Worm (Caenorhabditis elegans): ENCODE results near the gene F08D12.12.

F08D12.12 gene

ce11 chrII:2787031-2787512 lies at the start of gene F08D12.12, which contains the start of gene srpa-72:
Gene F08D12.12 (minus strand): TSS chrII:2787081.
Gene srpa-72 (plus strand): TSS chrII:2787481.
- no peak for TF ChIP-seq somi-1 (GFP tag; optimal IDR thresholded peaks at IDR 0.05)
- TF ChIP-seq cebp-1 (GFP tag; IDR thresholded peaks at IDR 0.05), result no peak
- TF ChIP-seq cebp-1 (tag; optimal IDR thresholded peaks at IDR 0.05), result peak; percentile 16
- no peak for TF ChIP-seq ets-4 (GFP tag; optimal IDR thresholded peaks at IDR 0.05)
- peak; percentile 36 for TF ChIP-seq lin-54 (GFP tag; optimal IDR thresholded peaks at IDR 0.05)
- peak; percentile 30 for TF ChIP-seq tbp1 (GFP tag; optimal IDR thresholded peaks at IDR 0.05)
- peak; percentile 54 for TF ChIP-seq mcd-1 (GFP tag; IDR thresholded peaks at IDR 0.05)
- TF ChIP-seq let-526 (GFP tag; IDR thresholded peaks at IDR 0.05), result no peak
- peak; percentile 34; the same call in 1 of the 2 replicates for TF ChIP-seq hmg-1.2 (GFP tag; IDR thresholded peaks at IDR 0.05)
- TF ChIP-seq let-607 (tag; optimal IDR thresholded peaks at IDR 0.05), result peak; percentile 5 to 53
- TF ChIP-seq lsl-1 (GFP tag; optimal IDR thresholded peaks at IDR 0.05), result peak; percentile 6

DNA sequence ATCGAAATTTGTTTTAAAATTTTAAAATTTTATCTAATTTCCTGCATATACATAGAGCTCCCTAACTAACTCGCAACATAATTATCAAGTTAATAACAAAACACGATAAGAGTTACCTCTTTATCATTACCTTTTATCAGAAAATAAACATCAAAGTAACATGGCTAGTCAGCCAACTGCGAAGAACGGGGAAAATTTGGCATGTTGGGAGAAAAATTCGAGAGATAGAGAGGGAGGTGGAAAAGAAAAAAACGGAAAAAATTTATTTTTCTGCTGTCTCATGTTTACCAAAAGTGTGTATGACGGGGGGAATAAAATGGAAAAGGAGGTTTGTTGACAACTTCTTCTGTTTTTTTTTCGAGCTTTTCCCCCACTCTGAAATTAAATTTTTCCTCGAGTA lies 47.2 kb upstream of the F08D12.12 start:
- TF ChIP-seq nhr-80 (tag; optimal IDR thresholded peaks at IDR 0.05) (peak; percentile 66), attf-5 (GFP tag; optimal IDR thresholded peaks at IDR 0.05) (peak; percentile 10), tlf-1 (GFP tag; optimal IDR thresholded peaks at IDR 0.05) (no peak)

- TF ChIP-seq Y56A3A.18 (GFP tag; IDR thresholded peaks at IDR 0.05) (0 out of 2 replicates have a peak, but pooled peaks have one; percentile 27), B0035.1 (tag; optimal IDR thresholded peaks at IDR 0.05) (no peak)
These were observed 45.7 kb upstream of the F08D12.12 start for ce11 chrII:2832539-2832938.

- no peak for TF ChIP-seq gei-17 (GFP tag; optimal IDR thresholded peaks at IDR 0.05)
- TF ChIP-seq C06A6.2 (GFP tag; conservative IDR thresholded peaks at IDR 0.05), result no peak
- peak; percentile 19 for TF ChIP-seq lin-40 (tag; optimal IDR thresholded peaks at IDR 0.05)
- TF ChIP-seq hsf-1 (GFP tag; IDR thresholded peaks at IDR 0.05), result no peak
- no peak for TF ChIP-seq dox-1 (GFP tag; IDR thresholded peaks at IDR 0.05)
- TF ChIP-seq ama-1 (optimal IDR thresholded peaks at IDR 0.05), result peak; percentile 34
- no peak for TF ChIP-seq ama-1 (GFP tag; optimal IDR thresholded peaks at IDR 0.05)
- TF ChIP-seq snpc-1.1 (tag; optimal IDR thresholded peaks at IDR 0.05; ENCODE audit: insufficient read depth), result no peak
- no peak for TF ChIP-seq ztf-25 (GFP tag; IDR thresholded peaks at IDR 0.05)
- no peak for TF ChIP-seq ztf-18 (tag; optimal IDR thresholded peaks at IDR 0.05)
- TF ChIP-seq madf-6 (GFP tag; IDR thresholded peaks at IDR 0.05), result no peak
- no peak for TF ChIP-seq ceh-100 (GFP tag; IDR thresholded peaks at IDR 0.05)
- TF ChIP-seq F10E7.11 (tag; optimal IDR thresholded peaks at IDR 0.05), result no peak
- no peak for TF ChIP-seq Y79H2A.3 (GFP tag; conservative IDR thresholded peaks at IDR 0.05)
- TF ChIP-seq atf-7 (tag; optimal IDR thresholded peaks at IDR 0.05), result peak; percentile 82
- no peak for TF ChIP-seq F49E8.2 (tag; optimal IDR thresholded peaks at IDR 0.05; ENCODE audit: insufficient read depth)
These were observed 45.2 kb upstream of the F08D12.12 start for ce11 chrII:2832098-2832497.

ce11 chrII:2831173-2831572 lies 44.3 kb upstream of the F08D12.12 start, which contains the start of gene K12H6.6:
Gene K12H6.6 (minus strand): TSS chrII:2831233.
- peak; percentile 40; the same call in 1 of the 2 replicates for TF ChIP-seq egrh-3 (GFP tag; IDR thresholded peaks at IDR 0.05)
- no peak for TF ChIP-seq somi-1 (GFP tag; optimal IDR thresholded peaks at IDR 0.05)
- TF ChIP-seq rpc-1 (optimal IDR thresholded peaks at IDR 0.05), result no peak
- no peak for TF ChIP-seq rpc-1 (tag; optimal IDR thresholded peaks at IDR 0.05)
- TF ChIP-seq let-607 (tag; optimal IDR thresholded peaks at IDR 0.05), result no peak
- no peak for TF ChIP-seq nfyb-1 (GFP tag; IDR thresholded peaks at IDR 0.05)
- no peak for TF ChIP-seq ekl-4 (GFP tag; IDR thresholded peaks at IDR 0.05)
- no peak for TF ChIP-seq dpl-1 (GFP tag; optimal IDR thresholded peaks at IDR 0.05)
- TF ChIP-seq nhr-179 (tag; optimal IDR thresholded peaks at IDR 0.05), result no peak
- no peak for TF ChIP-seq F57A8.1 (GFP tag; optimal IDR thresholded peaks at IDR 0.05)
- no peak for TF ChIP-seq hlh-26 (GFP tag; conservative IDR thresholded peaks at IDR 0.05)
- no peak for TF ChIP-seq F55B11.4 (tag; optimal IDR thresholded peaks at IDR 0.05; ENCODE audit: borderline replicate concordance, insufficient read depth)
- no peak for TF ChIP-seq ccch-3 (GFP tag; optimal IDR thresholded peaks at IDR 0.05)
- no peak for TF ChIP-seq egl-18 (GFP tag; IDR thresholded peaks at IDR 0.05)
- TF ChIP-seq Y95B8A.8 (GFP tag; IDR thresholded peaks at IDR 0.05), result no peak

All from whole organism, young adult.